ENCODE assay signal across 5 fruit fly cellular contexts in genomic region chr3L:15566484-15566955, dm6.
TF ChIP-seq lines count a peak whose summit lies in the region.

No protein-coding gene starts in this region.

- no peak for TF ChIP-seq CTCF in whole organism, embryonic (GFP tag; optimal IDR thresholded peaks at IDR 0.05; lab: Kevin White, UChicago)

TF ChIP-seq in whole organism, adult, 20 proteins besides CTCF, POLR2A, EP300 and RAD21 (continues in another document):
- TF ChIP-seq tj (GFP tag; optimal IDR thresholded peaks at IDR 0.05; lab: Kevin White, UChicago) (peak; percentile 39), CG11617 (GFP tag; optimal IDR thresholded peaks at IDR 0.05; lab: Kevin White, UChicago) (peak; percentile 74), bab1 (GFP tag; optimal IDR thresholded peaks at IDR 0.05; lab: Kevin White, UChicago) (no peak), ovo (GFP tag; optimal IDR thresholded peaks at IDR 0.05; lab: Kevin White, UChicago) (peak; percentile 68), Mnt (GFP tag; optimal IDR thresholded peaks at IDR 0.05; lab: Kevin White, UChicago) (peak; percentile 74), CG14711 (tag; optimal IDR thresholded peaks at IDR 0.05; lab: Kevin White, UChicago) (peak; percentile 51), Hr96 (GFP tag; optimal IDR thresholded peaks at IDR 0.05; lab: Kevin White, UChicago) (no peak), toe (GFP tag; optimal IDR thresholded peaks at IDR 0.05; lab: Kevin White, UChicago) (no peak), cic (GFP tag; optimal IDR thresholded peaks at IDR 0.05; lab: Kevin White, UChicago) (peak; percentile 98), Clk (GFP tag; optimal IDR thresholded peaks at IDR 0.05; lab: Kevin White, UChicago) (no peak), cnc (optimal IDR thresholded peaks at IDR 0.05; lab: Kevin White, UChicago) (no peak), CG5204 (GFP tag; optimal IDR thresholded peaks at IDR 0.05; lab: Kevin White, UChicago) (no peak), CG1620 (GFP tag; optimal IDR thresholded peaks at IDR 0.05; lab: Kevin White, UChicago) (peak; percentile 54), CG7045 (GFP tag; optimal IDR thresholded peaks at IDR 0.05; lab: Kevin White, UChicago) (peak; percentile 69), Crg-1 (GFP tag; optimal IDR thresholded peaks at IDR 0.05; lab: Kevin White, UChicago) (peak; percentile 59), CG12768 (GFP tag; optimal IDR thresholded peaks at IDR 0.05; lab: Kevin White, UChicago) (peak; percentile 86), kay (GFP tag; lab: Kevin White, UChicago; ENCODE audit: borderline replicate concordance) (peak; percentile 92), CG7101 (tag; optimal IDR thresholded peaks at IDR 0.05; lab: Kevin White, UChicago) (peak; percentile 75)

TF ChIP-seq in whole organism, embryonic, 481 proteins besides CTCF, POLR2A, EP300 and RAD21 (continues in another document):
- no peak for TF ChIP-seq Sry-β (GFP tag; optimal IDR thresholded peaks at IDR 0.05; lab: Kevin White, UChicago)
- peak; percentile 49; the same call in 1 of the 2 replicates for TF ChIP-seq HLH3B (GFP tag; IDR thresholded peaks at IDR 0.05; lab: Robert Waterston, UW)
- TF ChIP-seq br (optimal IDR thresholded peaks at IDR 0.05; lab: Kevin White, UChicago), result no peak
- TF ChIP-seq bab2 (GFP tag; optimal IDR thresholded peaks at IDR 0.05; lab: Kevin White, UChicago), result peak; percentile 74
- TF ChIP-seq CG30431 (GFP tag; optimal IDR thresholded peaks at IDR 0.05; lab: Kevin White, UChicago), result peak; percentile 36
- no peak for TF ChIP-seq CG9437 (GFP tag; optimal IDR thresholded peaks at IDR 0.05; lab: Kevin White, UChicago)
- 0 out of 3 replicates have a peak, but pooled peaks have one; percentile 67 for TF ChIP-seq CG11456 (GFP tag; IDR thresholded peaks at IDR 0.05; lab: Robert Waterston, UW)
- TF ChIP-seq CG8765 (GFP tag; IDR thresholded peaks at IDR 0.05; lab: Robert Waterston, UW), result no peak
- TF ChIP-seq CG4820 (GFP tag; optimal IDR thresholded peaks at IDR 0.05; lab: Kevin White, UChicago), result no peak
- no peak for TF ChIP-seq dati (GFP tag; IDR thresholded peaks at IDR 0.05; lab: Robert Waterston, UW)
- no peak for TF ChIP-seq tio (GFP tag; optimal IDR thresholded peaks at IDR 0.05; lab: Kevin White, UChicago)
- no peak for TF ChIP-seq Camta (GFP tag; optimal IDR thresholded peaks at IDR 0.05; lab: Kevin White, UChicago)
- TF ChIP-seq CG3995 (GFP tag; optimal IDR thresholded peaks at IDR 0.05; lab: Kevin White, UChicago), result no peak
- TF ChIP-seq CG6254 (GFP tag; optimal IDR thresholded peaks at IDR 0.05; lab: Kevin White, UChicago), result no peak
- TF ChIP-seq CG8388 (GFP tag; optimal IDR thresholded peaks at IDR 0.05; lab: Kevin White, UChicago), result peak; percentile 63
- TF ChIP-seq fd102C (GFP tag; optimal IDR thresholded peaks at IDR 0.05; lab: Kevin White, UChicago), result no peak
- no peak; the same call in 1 of the 2 replicates for TF ChIP-seq CG32767 (GFP tag; IDR thresholded peaks at IDR 0.05; lab: Robert Waterston, UW)
- TF ChIP-seq CG10209 (GFP tag; optimal IDR thresholded peaks at IDR 0.05; lab: Kevin White, UChicago), result peak; percentile 80
- TF ChIP-seq CG4328 (GFP tag; optimal IDR thresholded peaks at IDR 0.05; lab: Kevin White, UChicago), result peak; percentile 80

TF ChIP-seq in whole organism, prepupa, 60 proteins besides CTCF, POLR2A, EP300 and RAD21 (continues in another document):
- TF ChIP-seq pdm3 (GFP tag; optimal IDR thresholded peaks at IDR 0.05; lab: Kevin White, UChicago) (no peak), Hr39 (GFP tag; optimal IDR thresholded peaks at IDR 0.05; lab: Kevin White, UChicago) (no peak), Sox14 (GFP tag; optimal IDR thresholded peaks at IDR 0.05; lab: Kevin White, UChicago) (peak; percentile 45), OdsH (GFP tag; optimal IDR thresholded peaks at IDR 0.05; lab: Kevin White, UChicago) (no peak), CG6792 (GFP tag; optimal IDR thresholded peaks at IDR 0.05; lab: Kevin White, UChicago) (no peak), spab (GFP tag; optimal IDR thresholded peaks at IDR 0.05; lab: Kevin White, UChicago) (no peak), vri (GFP tag; optimal IDR thresholded peaks at IDR 0.05; lab: Kevin White, UChicago) (peak; percentile 71), ss (GFP tag; optimal IDR thresholded peaks at IDR 0.05; lab: Kevin White, UChicago) (peak in 1 of 2 experiments; percentile 32), CG8119 (GFP tag; IDR thresholded peaks at IDR 0.05; lab: Robert Waterston, UW) (no peak), Ets96B (tag; optimal IDR thresholded peaks at IDR 0.05; lab: Kevin White, UChicago) (no peak), CG11294 (GFP tag; IDR thresholded peaks at IDR 0.05; lab: Robert Waterston, UW) (no peak), Met (GFP tag; optimal IDR thresholded peaks at IDR 0.05; lab: Kevin White, UChicago) (no peak), Sox15 (GFP tag; optimal IDR thresholded peaks at IDR 0.05; lab: Kevin White, UChicago) (no peak), CG3919 (GFP tag; optimal IDR thresholded peaks at IDR 0.05; lab: Kevin White, UChicago) (no peak), salr (GFP tag; optimal IDR thresholded peaks at IDR 0.05; lab: Kevin White, UChicago) (no peak), Hr4 (GFP tag; optimal IDR thresholded peaks at IDR 0.05; lab: Kevin White, UChicago) (no peak), achi (GFP tag; optimal IDR thresholded peaks at IDR 0.05; lab: Kevin White, UChicago) (no peak), CG9139 (GFP tag; optimal IDR thresholded peaks at IDR 0.05; lab: Kevin White, UChicago) (no peak), dac (GFP tag; optimal IDR thresholded peaks at IDR 0.05; lab: Kevin White, UChicago) (no peak), Ets21C (GFP tag; optimal IDR thresholded peaks at IDR 0.05; lab: Kevin White, UChicago) (no peak), CG10669 (GFP tag; optimal IDR thresholded peaks at IDR 0.05; lab: Kevin White, UChicago) (no peak)

TF ChIP-seq in whole organism, pupa, 21 proteins besides CTCF, POLR2A, EP300 and RAD21:
- TF ChIP-seq CG34367 (tag; optimal IDR thresholded peaks at IDR 0.05; lab: Kevin White, UChicago), result no peak
- no peak for TF ChIP-seq CG8301 (tag; optimal IDR thresholded peaks at IDR 0.05; lab: Kevin White, UChicago)
- TF ChIP-seq CG9948 (tag; optimal IDR thresholded peaks at IDR 0.05; lab: Kevin White, UChicago), result no peak
- no peak for TF ChIP-seq D1 (tag; optimal IDR thresholded peaks at IDR 0.05; lab: Kevin White, UChicago)
- no peak for TF ChIP-seq CG10348 (GFP tag; IDR thresholded peaks at IDR 0.05; lab: Robert Waterston, UW)
- TF ChIP-seq Pif1B (GFP tag; optimal IDR thresholded peaks at IDR 0.05; lab: Kevin White, UChicago), result peak; percentile 25
- TF ChIP-seq CG14655 (GFP tag; optimal IDR thresholded peaks at IDR 0.05; lab: Kevin White, UChicago), result no peak
- peak; percentile 61; the same call in 1 of the 2 replicates for TF ChIP-seq CG12605 (GFP tag; IDR thresholded peaks at IDR 0.05; lab: Robert Waterston, UW)
- TF ChIP-seq CG8159 (tag; optimal IDR thresholded peaks at IDR 0.05; lab: Kevin White, UChicago), result no peak
- TF ChIP-seq CG32121 (GFP tag; IDR thresholded peaks at IDR 0.05; lab: Robert Waterston, UW), result no peak
- TF ChIP-seq CG4496 (GFP tag; IDR thresholded peaks at IDR 0.05; lab: Robert Waterston, UW), result peak; percentile 53; the same call in 1 of the 3 replicates
- no peak for TF ChIP-seq rn (GFP tag; IDR thresholded peaks at IDR 0.05; lab: Robert Waterston, UW)
- peak; percentile 82 for TF ChIP-seq EcR (GFP tag; optimal IDR thresholded peaks at IDR 0.05; lab: Kevin White, UChicago)
- TF ChIP-seq CG15710 (tag; optimal IDR thresholded peaks at IDR 0.05; lab: Kevin White, UChicago), result no peak
- TF ChIP-seq CG17806 (tag; optimal IDR thresholded peaks at IDR 0.05; lab: Kevin White, UChicago), result no peak
- TF ChIP-seq Pif1A (GFP tag; optimal IDR thresholded peaks at IDR 0.05; lab: Kevin White, UChicago), result no peak
- TF ChIP-seq fd96Ca (GFP tag; IDR thresholded peaks at IDR 0.05; lab: Robert Waterston, UW), result peak; percentile 57; the same call in 1 of the 3 replicates
- TF ChIP-seq Ets98B (GFP tag; IDR thresholded peaks at IDR 0.05; lab: Robert Waterston, UW), result peak; percentile 24; the same call in 1 of the 2 replicates
- TF ChIP-seq CG13204 (GFP tag; optimal IDR thresholded peaks at IDR 0.05; lab: Kevin White, UChicago), result no peak
- no peak for TF ChIP-seq gl (tag; optimal IDR thresholded peaks at IDR 0.05; lab: Kevin White, UChicago)
- no peak for TF ChIP-seq Snoo (tag; optimal IDR thresholded peaks at IDR 0.05; lab: Kevin White, UChicago)

TF ChIP-seq in whole organism, wandering third instar larva, 38 proteins besides CTCF, POLR2A, EP300 and RAD21 (continues in another document):
- TF ChIP-seq CrebA (GFP tag; optimal IDR thresholded peaks at IDR 0.05; lab: Kevin White, UChicago; ENCODE audit: borderline replicate concordance) (no peak), CG32264 (GFP tag; optimal IDR thresholded peaks at IDR 0.05; lab: Kevin White, UChicago) (peak; percentile 32), woc (GFP tag; optimal IDR thresholded peaks at IDR 0.05; lab: Kevin White, UChicago) (no peak), psq (GFP tag; optimal IDR thresholded peaks at IDR 0.05; lab: Kevin White, UChicago) (peak; percentile 66), Sp1 (GFP tag; optimal IDR thresholded peaks at IDR 0.05; lab: Kevin White, UChicago) (peak; percentile 55), usp (GFP tag; optimal IDR thresholded peaks at IDR 0.05; lab: Kevin White, UChicago) (no peak), N (GFP tag; optimal IDR thresholded peaks at IDR 0.05; lab: Kevin White, UChicago) (no peak), Abd-B (GFP tag; optimal IDR thresholded peaks at IDR 0.05; lab: Kevin White, UChicago) (no peak), Hr83 (GFP tag; optimal IDR thresholded peaks at IDR 0.05; lab: Kevin White, UChicago; ENCODE audit: poor library complexity, severe bottlenecking) (peak; percentile 90), foxo (GFP tag; optimal IDR thresholded peaks at IDR 0.05; lab: Kevin White, UChicago) (no peak), CG9705 (GFP tag; optimal IDR thresholded peaks at IDR 0.05; lab: Kevin White, UChicago) (no peak), dsf (GFP tag; optimal IDR thresholded peaks at IDR 0.05; lab: Kevin White, UChicago; ENCODE audit: borderline replicate concordance) (no peak), Rel (GFP tag; optimal IDR thresholded peaks at IDR 0.05; lab: Kevin White, UChicago) (peak; percentile 36), Rel (tag; optimal IDR thresholded peaks at IDR 0.05; lab: Kevin White, UChicago) (no peak), sv (GFP tag; optimal IDR thresholded peaks at IDR 0.05; lab: Kevin White, UChicago) (no peak), OdsH (GFP tag; optimal IDR thresholded peaks at IDR 0.05; lab: Kevin White, UChicago) (peak; percentile 19), dl (GFP tag; optimal IDR thresholded peaks at IDR 0.05; lab: Kevin White, UChicago; ENCODE audit: insufficient read depth in 1 of 2, partially characterized antibody in 2 of 2) (no peak), GATAd (GFP tag; optimal IDR thresholded peaks at IDR 0.05; lab: Kevin White, UChicago) (no peak), lola (GFP tag; optimal IDR thresholded peaks at IDR 0.05; lab: Kevin White, UChicago) (no peak), brk (GFP tag; optimal IDR thresholded peaks at IDR 0.05; lab: Kevin White, UChicago) (no peak), tai (GFP tag; optimal IDR thresholded peaks at IDR 0.05; lab: Kevin White, UChicago) (no peak), Jra (GFP tag; optimal IDR thresholded peaks at IDR 0.05; lab: Kevin White, UChicago) (no peak), br (GFP tag; optimal IDR thresholded peaks at IDR 0.05; lab: Kevin White, UChicago) (peak; percentile 47), sage (GFP tag; optimal IDR thresholded peaks at IDR 0.05; lab: Kevin White, UChicago) (no peak)
